Worm (Caenorhabditis elegans) whole organism, early embryonic: ENCODE data around the gene F14B8.6.
"Not testable (repeated sequence)": the region's sequence is repeated elsewhere in the genome, so short reads cannot be mapped to it uniquely, and the experiment has no call there.

Source experiments
- F13C5.2 ChIP-seq: sonication (generic microtip); optimal IDR thresholded peaks from 2 replicates; lab custom pipeline; 2017; ENCODE audit warnings: mild to moderate bottlenecking, missing genetic modification characterization, inconsistent platforms, missing compliant biosample characterization
- ama-1 ChIP-seq: fragments of 150-350 bp; optimal IDR thresholded peaks from 2 replicates; lab custom pipeline; 2014
- ceh-13 ChIP-seq: fragments of 200-800 bp; sonication (Bioruptor generic); optimal IDR thresholded peaks from 2 replicates; lab custom pipeline; 2018; ENCODE audit warnings: mild to moderate bottlenecking, missing genetic modification characterization, missing compliant biosample characterization

Gene F14B8.6

DNA sequence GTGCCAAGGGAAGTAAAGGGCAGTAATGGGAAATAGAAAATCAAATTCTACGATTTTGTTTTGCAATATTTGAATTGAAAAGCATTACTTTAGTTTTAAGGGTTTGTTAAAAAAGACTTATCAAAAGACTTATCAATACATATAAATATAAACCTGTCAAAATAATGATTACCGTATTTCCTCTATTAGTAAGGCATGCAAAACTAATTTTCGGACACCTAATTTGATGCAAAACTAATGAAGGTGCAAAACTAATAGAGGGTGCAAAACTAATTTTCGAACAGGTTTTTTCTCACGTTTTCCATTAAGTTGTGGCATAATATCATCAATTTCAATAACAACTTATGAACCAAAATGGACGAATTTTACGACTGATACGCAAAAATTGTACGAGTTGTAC is 50.4 kb downstream of the F14B8.6 start, which contains the start of gene F41C6.6:
Gene F41C6.6, minus strand, starts transcription at position 101 of the 400 bp plus-strand sequence.
- TF ChIP-seq ceh-13 (GFP tag; lab: Kevin White, UChicago); F13C5.2; ama-1 (lab: Kevin White, UChicago): not testable (repeated sequence)
